Worm (Caenorhabditis elegans) whole organism, mixed stage, embryonic: ENCODE measurements around the gene srw-12.
"Not testable (repeated sequence)": the region's sequence is repeated elsewhere in the genome, so short reads cannot be mapped to it uniquely, and the experiment has no call there.

Experiments used
- ceh-43 ChIP-seq: fragments of 200-800 bp; sonication (Bioruptor generic); optimal IDR thresholded peaks from 2 replicates; lab custom pipeline; 2018; ENCODE audit warnings: mild to moderate bottlenecking, missing genetic modification characterization, moderate library complexity, missing compliant biosample characterization
- ceh-83 ChIP-seq: fragments of 200-800 bp; sonication (Bioruptor generic); optimal IDR thresholded peaks from 2 replicates; lab custom pipeline; 2018; ENCODE audit warnings: mild to moderate bottlenecking, missing genetic modification characterization, missing compliant biosample characterization
- ces-1 ChIP-seq: fragments of 150-350 bp; optimal IDR thresholded peaks from 2 replicates; lab custom pipeline; 2014; ENCODE audit warnings: missing biosample characterization, missing genetic modification reagents, missing genetic modification characterization
- cnd-1 ChIP-seq: fragments of 200-800 bp; sonication (Bioruptor generic); optimal IDR thresholded peaks from 2 replicates; lab custom pipeline; 2018; ENCODE audit warnings: mild to moderate bottlenecking, missing genetic modification characterization, missing compliant biosample characterization
- drap-1 ChIP-seq: fragments of 200-800 bp; sonication (Bioruptor generic); optimal IDR thresholded peaks from 3 replicates; lab custom pipeline; 2018; ENCODE audit warnings: mild to moderate bottlenecking, missing genetic modification characterization, missing compliant biosample characterization
- elt-1 ChIP-seq: sonication (generic microtip); optimal IDR thresholded peaks from 2 replicates; lab custom pipeline; 2017; ENCODE audit warnings: missing genetic modification characterization, mild to moderate bottlenecking, missing compliant biosample characterization, antibody characterized with exemption, moderate library complexity, borderline replicate concordance; ENCODE audit not compliant: insufficient read depth
- elt-3 ChIP-seq: fragments of 150-350 bp; optimal IDR thresholded peaks from 2 replicates; lab custom pipeline; 2014; ENCODE audit warnings: missing biosample characterization, missing genetic modification characterization
- flh-1 ChIP-seq: fragments of 200-800 bp; sonication (Bioruptor generic); optimal IDR thresholded peaks from 2 replicates; lab custom pipeline; 2018; ENCODE audit warnings: mild to moderate bottlenecking, missing genetic modification characterization, moderate library complexity, missing compliant biosample characterization
- hlh-1 ChIP-seq: fragments of 150-350 bp; optimal IDR thresholded peaks from 2 replicates; lab custom pipeline; 2014; ENCODE audit warnings: missing biosample characterization, missing genetic modification reagents, missing genetic modification characterization
- lin-32 ChIP-seq: fragments of 200-800 bp; sonication (Bioruptor generic); optimal IDR thresholded peaks from 2 replicates; lab custom pipeline; 2018; ENCODE audit warnings: mild to moderate bottlenecking, missing genetic modification characterization, missing compliant biosample characterization
- lsy-2 ChIP-seq: fragments of 150-350 bp; optimal IDR thresholded peaks from 2 replicates; lab custom pipeline; 2014; ENCODE audit warnings: missing biosample characterization, missing genetic modification characterization
- mab-5 ChIP-seq: fragments of 150-350 bp; optimal IDR thresholded peaks from 2 replicates; lab custom pipeline; 2014; ENCODE audit warnings: missing biosample characterization, missing genetic modification characterization
- mls-2 ChIP-seq: sonication (generic microtip); optimal IDR thresholded peaks from 2 replicates; lab custom pipeline; 2016; ENCODE audit warnings: mild to moderate bottlenecking, missing genetic modification characterization, moderate library complexity, missing compliant biosample characterization
- nhr-12 ChIP-seq: fragments of 150-350 bp; optimal IDR thresholded peaks from 2 replicates; lab custom pipeline; 2014; ENCODE audit warnings: missing biosample characterization, missing genetic modification characterization
- nhr-2 ChIP-seq: fragments of 150-350 bp; optimal IDR thresholded peaks from 2 replicates; lab custom pipeline; 2014; ENCODE audit warnings: missing biosample characterization, missing genetic modification characterization
- nhr-237 ChIP-seq: fragments of 150-350 bp; optimal IDR thresholded peaks from 2 replicates; lab custom pipeline; 2014; ENCODE audit warnings: missing biosample characterization, missing genetic modification characterization
- nhr-76 ChIP-seq: sonication (generic microtip); optimal IDR thresholded peaks from 2 replicates; lab custom pipeline; 2017; ENCODE audit warnings: missing biosample characterization, missing genetic modification characterization
- pha-4 ChIP-seq: fragments of 150-350 bp; optimal IDR thresholded peaks from 2 replicates; lab custom pipeline; 2018; ENCODE audit warnings: missing biosample characterization, missing genetic modification reagents, missing genetic modification characterization
- sem-2 ChIP-seq: fragments of 200-800 bp; sonication (Bioruptor generic); optimal IDR thresholded peaks from 2 replicates; lab custom pipeline; 2018; ENCODE audit warnings: mild to moderate bottlenecking, missing genetic modification characterization, missing compliant biosample characterization
- sptf-1 ChIP-seq: sonication (generic microtip); optimal IDR thresholded peaks from 2 replicates; lab custom pipeline; 2017; ENCODE audit warnings: mild to moderate bottlenecking, missing genetic modification characterization, moderate library complexity, missing compliant biosample characterization
- tbx-8 ChIP-seq: fragments of 200-800 bp; sonication (Bioruptor generic); optimal IDR thresholded peaks from 2 replicates; lab custom pipeline; 2018; ENCODE audit warnings: mild to moderate bottlenecking, missing genetic modification characterization, moderate library complexity, missing compliant biosample characterization
- unc-120 ChIP-seq: sonication (generic microtip); optimal IDR thresholded peaks from 2 replicates; lab custom pipeline; 2017; ENCODE audit warnings: missing genetic modification characterization, missing compliant biosample characterization; ENCODE audit not compliant: poor library complexity, severe bottlenecking
- zip-8 ChIP-seq: fragments of 150-350 bp; optimal IDR thresholded peaks from 2 replicates; lab custom pipeline; 2014; ENCODE audit warnings: missing biosample characterization, missing genetic modification characterization

The srw-12 gene

ce11 chrV:15264131-15264530 lies 25.7 kb upstream of the srw-12 start, which contains the start of gene M01B2.12:
M01B2.12 (minus strand) TSS chrV:15264231.
- TF ChIP-seq sem-2 (GFP tag; lab: Kevin White, UChicago) (no peak), nhr-12 (tag; lab: Kevin White, UChicago) (no peak), pha-4 (tag; lab: Kevin White, UChicago) (no peak)

ce11 chrV:15262336-15262735 lies 23.9 kb upstream of the srw-12 start, which contains the start of gene M01B2.10:
M01B2.10 (minus strand) TSS chrV:15262436.
- not testable (repeated sequence) for TF ChIP-seq lin-32 (GFP tag; lab: Kevin White, UChicago); nhr-76; ces-1 (GFP tag; lab: Kevin White, UChicago)

ce11 chrV:15259904-15260303 lies 21.5 kb upstream of the srw-12 start, which contains the start of gene M01B2.8:
M01B2.8 (plus strand) TSS chrV:15260204.
- TF ChIP-seq zip-8 (tag; lab: Kevin White, UChicago) (no peak), nhr-12 (tag; lab: Kevin White, UChicago) (no peak)
- TF ChIP-seq, all 35 proteins: peak for 0

ce11 chrV:15259049-15259448 lies 20.6 kb upstream of the srw-12 start, which contains the start of gene srsx-37:
srsx-37 (minus strand) TSS chrV:15259149.
- TF ChIP-seq unc-120 (tag; lab: Kevin White, UChicago), result no peak
- no peak for TF ChIP-seq cnd-1 (tag; lab: Kevin White, UChicago)
- no peak for TF ChIP-seq nhr-76
- TF ChIP-seq elt-1, result no peak
- TF ChIP-seq lin-32 (GFP tag; lab: Kevin White, UChicago), result no peak
- no peak for TF ChIP-seq nhr-2 (tag; lab: Kevin White, UChicago)
- TF ChIP-seq tbx-8 (GFP tag; lab: Kevin White, UChicago), result no peak
- TF ChIP-seq mab-5 (tag; lab: Kevin White, UChicago), result no peak
- no peak for TF ChIP-seq nhr-12 (tag; lab: Kevin White, UChicago)
- no peak for TF ChIP-seq flh-1 (GFP tag; lab: Kevin White, UChicago)

ce11 chrV:15256669-15257068 lies 18.2 kb upstream of the srw-12 start, which contains the start of gene srsx-39:
srsx-39 (minus strand) TSS chrV:15256769.
- not testable (repeated sequence) for TF ChIP-seq elt-1; drap-1 (GFP tag; lab: Kevin White, UChicago); ceh-43 (GFP tag; lab: Kevin White, UChicago)

ce11 chrV:15253529-15253928 lies 15.1 kb upstream of the srw-12 start, which contains the start of gene srbc-75:
srbc-75 (plus strand) TSS chrV:15253829.
- no peak for TF ChIP-seq elt-3 (tag; lab: Kevin White, UChicago)
- TF ChIP-seq lin-32 (GFP tag; lab: Kevin White, UChicago), result no peak
- TF ChIP-seq nhr-12 (tag; lab: Kevin White, UChicago), result no peak
- no peak for TF ChIP-seq ceh-43 (GFP tag; lab: Kevin White, UChicago)
- TF ChIP-seq lsy-2 (tag; lab: Kevin White, UChicago), result no peak
- no peak for TF ChIP-seq zip-8 (tag; lab: Kevin White, UChicago)
- TF ChIP-seq flh-1 (GFP tag; lab: Kevin White, UChicago), result no peak
- TF ChIP-seq nhr-76, result no peak
- no peak for TF ChIP-seq hlh-1
- no peak for TF ChIP-seq sptf-1

ce11 chrV:15252082-15252481 lies 13.6 kb upstream of the srw-12 start, which contains the start of gene srbc-76:
srbc-76 (plus strand) TSS chrV:15252382.
- no peak for TF ChIP-seq mls-2
- TF ChIP-seq pha-4 (tag; lab: Kevin White, UChicago), result no peak

ce11 chrV:15250304-15250703 lies 11.9 kb upstream of the srw-12 start, which contains the start of gene srd-28:
srd-28 (plus strand) TSS chrV:15250604.
- TF ChIP-seq nhr-237 (tag; lab: Kevin White, UChicago); ceh-83 (GFP tag; lab: Kevin White, UChicago); lsy-2 (tag; lab: Kevin White, UChicago): not testable (repeated sequence)
